Fruit fly (Drosophila melanogaster): Measurements from ENCODE around the gene CG6443.

- no peak for TF ChIP-seq spab (GFP tag; optimal IDR thresholded peaks at IDR 0.05)
- TF ChIP-seq CG3919 (GFP tag; optimal IDR thresholded peaks at IDR 0.05): no peak
- no peak for TF ChIP-seq Hr4 (GFP tag; optimal IDR thresholded peaks at IDR 0.05)
- no peak for TF ChIP-seq lz (GFP tag; optimal IDR thresholded peaks at IDR 0.05)
- no peak for TF ChIP-seq dsx (GFP tag; optimal IDR thresholded peaks at IDR 0.05; ENCODE audit: poor library complexity, severe bottlenecking)
- TF ChIP-seq Gug (GFP tag; IDR thresholded peaks at IDR 0.05): no peak
- no peak for TF ChIP-seq fd85E (GFP tag; optimal IDR thresholded peaks at IDR 0.05)
- TF ChIP-seq pdm3 (GFP tag; optimal IDR thresholded peaks at IDR 0.05): no peak
- TF ChIP-seq CG11902 (GFP tag; optimal IDR thresholded peaks at IDR 0.05): no peak
- no peak for TF ChIP-seq CG3032 (tag; optimal IDR thresholded peaks at IDR 0.05)
- no peak for TF ChIP-seq CG9139 (GFP tag; optimal IDR thresholded peaks at IDR 0.05)
These were observed 27.2 kb upstream of the CG6443 start, which contains the start of gene Lip1 for dm6 chr2L:10701499-10702062.

All from whole organism, prepupa.